Fruit fly (Drosophila melanogaster) whole organism, embryonic: ENCODE data around the gene CG11294.

Source experiments
- B-H1 ChIP-seq: fragments of 200-800 bp; sonication (Bioruptor generic); IDR thresholded peaks from 3 replicates; pipeline ENCODE4 v1.3.6; 2022; ENCODE audit warnings: missing biosample characterization, missing genetic modification characterization
- CG10147 ChIP-seq: fragments of 200-800 bp; sonication (Bioruptor generic); optimal IDR thresholded peaks from 2 replicates; lab custom pipeline; 2019; ENCODE audit warnings: missing biosample characterization, mild to moderate bottlenecking, missing genetic modification characterization, moderate library complexity
- CG12071 ChIP-seq: fragments of 200-800 bp; sonication (Bioruptor generic); optimal IDR thresholded peaks from 3 replicates; lab custom pipeline; 2018; ENCODE audit warnings: missing biosample characterization, mild to moderate bottlenecking, missing genetic modification characterization
- CG12744 ChIP-seq: fragments of 200-800 bp; sonication (Bioruptor generic); optimal IDR thresholded peaks from 2 replicates; lab custom pipeline; 2016; ENCODE audit warnings: missing biosample characterization, missing genetic modification characterization
- CG14710 ChIP-seq: fragments of 200-800 bp; sonication (Bioruptor generic); optimal IDR thresholded peaks from 3 replicates; lab custom pipeline; 2019; ENCODE audit warnings: missing biosample characterization, mild to moderate bottlenecking, missing genetic modification characterization, moderate library complexity
- CG30020 ChIP-seq: fragments of 200-800 bp; optimal IDR thresholded peaks from 2 replicates; lab custom pipeline; 2019; ENCODE audit warnings: missing biosample characterization, mild to moderate bottlenecking, missing genetic modification characterization, moderate library complexity
- CG4360 ChIP-seq: fragments of 200-800 bp; sonication (Bioruptor generic); IDR thresholded peaks from 2 replicates; pipeline ENCODE4 v1.3.6; 2022; ENCODE audit warnings: missing biosample characterization, missing genetic modification characterization
- CG6654 ChIP-seq: fragments of 200-800 bp; sonication (Bioruptor generic); optimal IDR thresholded peaks from 2 replicates; lab custom pipeline; 2017; ENCODE audit warnings: missing biosample characterization, mild to moderate bottlenecking, missing genetic modification characterization
- CG7372 ChIP-seq: fragments of 200-800 bp; sonication (Bioruptor generic); IDR thresholded peaks from 2 replicates; pipeline ENCODE4 v1.3.6; 2022; ENCODE audit warnings: missing biosample characterization, missing genetic modification characterization
- CG8290 ChIP-seq, 3 experiments: fragments of 200-800 bp; sonication (Bioruptor generic); optimal IDR thresholded peaks; 2 replicates each; lab custom pipeline; 2016 to 2019; ENCODE audit warnings: missing biosample characterization in 3 of 3, missing genetic modification characterization in 3 of 3, mild to moderate bottlenecking in 2 of 3, moderate library complexity in 1 of 3
- Dek ChIP-seq: fragments of 200-800 bp; sonication (Bioruptor generic); optimal IDR thresholded peaks from 3 replicates; lab custom pipeline; 2019; ENCODE audit warnings: missing biosample characterization, mild to moderate bottlenecking, missing genetic modification characterization, moderate library complexity
- Dip3 ChIP-seq: fragments of 200-800 bp; sonication (Bioruptor generic); optimal IDR thresholded peaks from 3 replicates; lab custom pipeline; 2016; ENCODE audit warnings: missing biosample characterization, missing genetic modification characterization
- H15 ChIP-seq: fragments of 200-800 bp; sonication (Bioruptor generic); IDR thresholded peaks from 3 replicates; pipeline ENCODE4 v1.3.6; 2022; ENCODE audit warnings: missing biosample characterization, missing genetic modification characterization
- H2.0 ChIP-seq: fragments of 200-800 bp; sonication (Bioruptor generic); IDR thresholded peaks from 2 replicates; pipeline ENCODE4 v1.3.6; 2022; ENCODE audit warnings: missing biosample characterization, missing genetic modification characterization
- HLH4C ChIP-seq: fragments of 200-800 bp; sonication (Bioruptor generic); IDR thresholded peaks from 3 replicates; pipeline ENCODE4 v1.3.6; 2022; ENCODE audit warnings: missing biosample characterization, missing genetic modification characterization; ENCODE audit not compliant: partially characterized antibody
- Hand ChIP-seq: fragments of 200-800 bp; sonication (Bioruptor generic); optimal IDR thresholded peaks from 2 replicates; lab custom pipeline; 2017; ENCODE audit warnings: mild to moderate bottlenecking, missing biosample characterization, missing genetic modification reagents, missing genetic modification characterization
- Hr3 ChIP-seq: fragments of 200-800 bp; sonication (Bioruptor generic); optimal IDR thresholded peaks from 3 replicates; lab custom pipeline; 2016; ENCODE audit warnings: missing biosample characterization, missing genetic modification characterization
- Hsf ChIP-seq: fragments of 200-800 bp; sonication (Bioruptor generic); optimal IDR thresholded peaks from 3 replicates; lab custom pipeline; 2016; ENCODE audit warnings: missing biosample characterization, missing genetic modification characterization
- Kr ChIP-seq: fragments of 200-800 bp; sonication (Bioruptor generic); optimal IDR thresholded peaks from 2 replicates; lab custom pipeline; 2017; ENCODE audit warnings: missing biosample characterization, mild to moderate bottlenecking, missing genetic modification characterization
- Mes4 ChIP-seq: fragments of 200-800 bp; sonication (Bioruptor generic); optimal IDR thresholded peaks from 2 replicates; lab custom pipeline; 2016; ENCODE audit warnings: missing biosample characterization, missing genetic modification characterization
- Myb ChIP-seq: fragments of 200-800 bp; sonication (Bioruptor generic); optimal IDR thresholded peaks from 2 replicates; lab custom pipeline; 2016; ENCODE audit warnings: missing biosample characterization, missing genetic modification characterization
- Neu2 ChIP-seq: fragments of 200-800 bp; sonication (Bioruptor generic); optimal IDR thresholded peaks from 3 replicates; lab custom pipeline; 2016; ENCODE audit warnings: missing biosample characterization, missing genetic modification characterization, borderline replicate concordance
- Ptx1 ChIP-seq: fragments of 200-800 bp; sonication (Bioruptor generic); IDR thresholded peaks from 2 replicates; pipeline ENCODE4 v1.3.6; 2022; ENCODE audit warnings: missing biosample characterization, missing genetic modification characterization
- Rfx ChIP-seq: fragments of 200-800 bp; sonication (Bioruptor generic); IDR thresholded peaks from 2 replicates; pipeline ENCODE4 v1.3.6; 2022; ENCODE audit warnings: missing biosample characterization, missing genetic modification characterization
- Sin3A ChIP-seq: fragments of >200 bp; optimal IDR thresholded peaks from 2 replicates; lab custom pipeline; 2018
- Six4 ChIP-seq: fragments of 200-800 bp; sonication (Bioruptor generic); optimal IDR thresholded peaks from 2 replicates; lab custom pipeline; 2016; ENCODE audit warnings: missing biosample characterization, missing genetic modification characterization
- bab2 ChIP-seq: fragments of 200-800 bp; sonication (Bioruptor generic); optimal IDR thresholded peaks from 2 replicates; lab custom pipeline; 2016; ENCODE audit warnings: missing biosample characterization, missing genetic modification characterization
- cad ChIP-seq: fragments of >200 bp; optimal IDR thresholded peaks from 2 replicates; lab custom pipeline; 2017; ENCODE audit warnings: missing biosample characterization, missing genetic modification characterization
- corto ChIP-seq: fragments of 200-800 bp; sonication (Bioruptor generic); optimal IDR thresholded peaks from 2 replicates; lab custom pipeline; 2016; ENCODE audit warnings: missing biosample characterization, mild to moderate bottlenecking, missing genetic modification characterization, moderate library complexity
- croc ChIP-seq: fragments of 200-800 bp; sonication (Bioruptor generic); conservative IDR thresholded peaks from 3 replicates; pipeline ENCODE4 v1.3.6; 2022; ENCODE audit warnings: missing biosample characterization, missing genetic modification characterization
- dimm ChIP-seq: fragments of 200-800 bp; sonication (Bioruptor generic); IDR thresholded peaks from 2 replicates; pipeline ENCODE4 v1.3.6; 2022; ENCODE audit warnings: missing biosample characterization, missing genetic modification characterization
- dpn ChIP-seq, 2 experiments: fragments of 200-800 bp; sonication (Bioruptor generic); optimal IDR thresholded peaks; 3 replicates each; lab custom pipeline; 2016; ENCODE audit warnings: missing biosample characterization in 2 of 2, missing genetic modification characterization in 2 of 2
- ems ChIP-seq: fragments of 200-800 bp; sonication (Bioruptor generic); optimal IDR thresholded peaks from 3 replicates; lab custom pipeline; 2016; ENCODE audit warnings: missing biosample characterization, missing genetic modification characterization
- ewg ChIP-seq: fragments of 200-800 bp; sonication (Bioruptor generic); optimal IDR thresholded peaks from 3 replicates; lab custom pipeline; 2017; ENCODE audit warnings: mild to moderate bottlenecking, missing biosample characterization, missing genetic modification reagents, missing genetic modification characterization
- gro ChIP-seq: fragments of 200-800 bp; sonication (Bioruptor generic); optimal IDR thresholded peaks from 2 replicates; lab custom pipeline; 2016; ENCODE audit warnings: missing biosample characterization, missing genetic modification characterization
- hbn ChIP-seq: fragments of 200-800 bp; sonication (Bioruptor generic); IDR thresholded peaks from 2 replicates; pipeline ENCODE4 v1.3.6; 2022; ENCODE audit warnings: missing biosample characterization, missing genetic modification characterization; ENCODE audit not compliant: partially characterized antibody
- insv ChIP-seq, 2 experiments: fragments of 200-800 bp; sonication (Bioruptor generic); optimal IDR thresholded peaks; 3 replicates each; lab custom pipeline; 2016 to 2018; ENCODE audit warnings: missing biosample characterization in 2 of 2, missing genetic modification characterization in 2 of 2
- lab ChIP-seq: fragments of 200-800 bp; sonication (Bioruptor generic); optimal IDR thresholded peaks from 3 replicates; lab custom pipeline; 2017; ENCODE audit warnings: missing biosample characterization, missing genetic modification characterization, mild to moderate bottlenecking, moderate library complexity, missing genetic modification reagents
- mld ChIP-seq: fragments of 200-800 bp; sonication (Bioruptor generic); IDR thresholded peaks from 3 replicates; pipeline ENCODE4 v1.3.6; 2022; ENCODE audit warnings: missing biosample characterization, missing genetic modification characterization; ENCODE audit not compliant: partially characterized antibody
- nau ChIP-seq: fragments of 200-800 bp; sonication (Bioruptor generic); optimal IDR thresholded peaks from 3 replicates; lab custom pipeline; 2017; ENCODE audit warnings: missing biosample characterization, mild to moderate bottlenecking, missing genetic modification characterization, missing genetic modification reagents
- pan ChIP-seq, 4 experiments: fragments of >200 bp in 3 of 4; fragments of 200-800 bp in 1 of 4; sonication (Bioruptor generic) in 1 of 4; optimal IDR thresholded peaks in 3 of 4; IDR thresholded peaks in 1 of 4; 2 replicates each; pipeline versions ENCODE4 v1.3.6 to Lab custom; 2017 to 2022; ENCODE audit warnings: missing biosample characterization in 2 of 4, missing genetic modification characterization in 2 of 4, mixed read lengths in 1 of 4
- psq ChIP-seq: fragments of 200-800 bp; sonication (Bioruptor generic); optimal IDR thresholded peaks from 2 replicates; lab custom pipeline; 2017; ENCODE audit warnings: missing biosample characterization, missing genetic modification characterization
- repo ChIP-seq: fragments of 200-800 bp; sonication (Bioruptor generic); optimal IDR thresholded peaks from 2 replicates; lab custom pipeline; 2016; ENCODE audit warnings: missing biosample characterization, missing genetic modification characterization
- sens-2 ChIP-seq: fragments of 200-800 bp; sonication (Bioruptor generic); IDR thresholded peaks from 2 replicates; pipeline ENCODE4 v1.3.6; 2022; ENCODE audit warnings: missing biosample characterization, missing genetic modification characterization
- unc-4 ChIP-seq: fragments of 200-800 bp; sonication (Bioruptor generic); IDR thresholded peaks from 2 replicates; pipeline ENCODE4 v1.3.6; 2022; ENCODE audit warnings: missing biosample characterization, missing genetic modification characterization; ENCODE audit not compliant: partially characterized antibody
- vnd ChIP-seq: fragments of 200-800 bp; sonication (Bioruptor generic); IDR thresholded peaks from 3 replicates; pipeline ENCODE4 v1.3.6; 2022; ENCODE audit warnings: missing biosample characterization, missing genetic modification characterization; ENCODE audit not compliant: partially characterized antibody
- wdn ChIP-seq: fragments of 200-800 bp; sonication (Bioruptor generic); IDR thresholded peaks from 2 replicates; pipeline ENCODE4 v1.3.6; 2022; ENCODE audit warnings: missing biosample characterization, missing genetic modification characterization

The CG11294 gene

dm6 chrX:8714064-8715046 lies 20.9 kb upstream of the CG11294 start, which contains the start of the genes CG2004 and CG1785 (continued):
- TF ChIP-seq sens-2 (GFP tag; lab: Robert Waterston, UW): peak; percentile 92
- TF ChIP-seq CG12071 (GFP tag; lab: Kevin White, UChicago): peak; percentile 49
- TF ChIP-seq Six4 (GFP tag; lab: Kevin White, UChicago): peak; percentile 89
- TF ChIP-seq CG4360 (GFP tag; lab: Robert Waterston, UW): peak; percentile 35; the same call in 1 of the 2 replicates
- TF ChIP-seq CG6654 (GFP tag; lab: Kevin White, UChicago): peak; percentile 68
- no peak for TF ChIP-seq Kr (GFP tag; lab: Kevin White, UChicago)
- peak; percentile 92 for TF ChIP-seq CG7372 (GFP tag; lab: Robert Waterston, UW)
- peak; percentile 83 for TF ChIP-seq ewg (GFP tag; lab: Kevin White, UChicago)
- peak; percentile 86 for TF ChIP-seq CG10147 (GFP tag; lab: Kevin White, UChicago)
- TF ChIP-seq vnd: peak; percentile 66
- TF ChIP-seq gro (GFP tag; lab: Kevin White, UChicago): peak; percentile 17
- peak; percentile 92 for TF ChIP-seq CG14710 (tag; lab: Kevin White, UChicago)
- no peak for TF ChIP-seq mld (GFP tag; lab: Robert Waterston, UW)
- TF ChIP-seq CG30020 (tag; lab: Kevin White, UChicago): peak; percentile 71
- TF ChIP-seq B-H1: peak; percentile 86
- no peak for TF ChIP-seq pan (optimal IDR thresholded peaks at IDR 0.05; lab: Kevin White, UChicago)
- peak in 1 of 2 experiments; percentile 91 for TF ChIP-seq pan (GFP tag; optimal IDR thresholded peaks at IDR 0.05 in 1 of 2, IDR thresholded peaks at IDR 0.05 in 1 of 2)
- TF ChIP-seq dpn (GFP tag; optimal IDR thresholded peaks at IDR 0.05; lab: Kevin White, UChicago): peak; percentile 90 to 93
- TF ChIP-seq Sin3A (lab: Kevin White, UChicago): peak; percentile 84
- peak; percentile 34 for TF ChIP-seq Myb (GFP tag; lab: Kevin White, UChicago)
- peak; percentile 82 for TF ChIP-seq nau (GFP tag; lab: Kevin White, UChicago)
- peak; percentile 77 for TF ChIP-seq psq
- TF ChIP-seq hbn (GFP tag; lab: Robert Waterston, UW): peak; percentile 73; the same call in 1 of the 2 replicates
- TF ChIP-seq CG8290 (GFP tag; optimal IDR thresholded peaks at IDR 0.05; lab: Kevin White, UChicago): peak; percentile 81
- peak; percentile 68 to 89 for TF ChIP-seq CG8290 (tag; optimal IDR thresholded peaks at IDR 0.05; lab: Kevin White, UChicago)
- peak; percentile 27; the same call in 1 of the 2 replicates for TF ChIP-seq dimm (GFP tag; lab: Robert Waterston, UW)
- peak; percentile 74 for TF ChIP-seq unc-4 (GFP tag; lab: Robert Waterston, UW)
- TF ChIP-seq bab2 (GFP tag; lab: Kevin White, UChicago): peak; percentile 27
- TF ChIP-seq Rfx (GFP tag; lab: Robert Waterston, UW): peak; percentile 96
- peak; percentile 90 for TF ChIP-seq Hsf (GFP tag; lab: Kevin White, UChicago)
- TF ChIP-seq Neu2: no peak
- TF ChIP-seq cad (GFP tag; lab: Kevin White, UChicago): no peak
- TF ChIP-seq H15 (GFP tag; lab: Robert Waterston, UW): peak; percentile 93
- TF ChIP-seq Dek (tag; lab: Kevin White, UChicago): peak; percentile 84
- TF ChIP-seq croc (GFP tag; lab: Robert Waterston, UW): peak; percentile 90
- peak; percentile 82 for TF ChIP-seq wdn (GFP tag; lab: Robert Waterston, UW)
- no peak for TF ChIP-seq corto (GFP tag; lab: Kevin White, UChicago)
- TF ChIP-seq HLH4C: peak; percentile 68; the same call in 2 of the 3 replicates
- peak; percentile 91 for TF ChIP-seq Hr3
- peak; percentile 69 for TF ChIP-seq Mes4 (GFP tag; lab: Kevin White, UChicago)
- peak; percentile 93 for TF ChIP-seq lab (GFP tag; lab: Kevin White, UChicago)
- peak in 1 of 2 experiments; percentile 60 for TF ChIP-seq insv (GFP tag; optimal IDR thresholded peaks at IDR 0.05; lab: Kevin White, UChicago)
- TF ChIP-seq ems (GFP tag; lab: Kevin White, UChicago): peak; percentile 90
- TF ChIP-seq Ptx1: peak; percentile 96
- TF ChIP-seq Dip3 (GFP tag; lab: Kevin White, UChicago): peak; percentile 89
- peak; percentile 59 for TF ChIP-seq Hand (GFP tag; lab: Kevin White, UChicago)
- TF ChIP-seq CG12744: peak; percentile 85
- TF ChIP-seq H2.0: peak; percentile 92
- peak; percentile 44 for TF ChIP-seq repo (GFP tag; lab: Kevin White, UChicago)
